Fruit fly (Drosophila melanogaster) whole organism, embryonic: Measurements from ENCODE around the gene CG42495.

Experiments
- Awh ChIP-seq: fragments of 200-800 bp; sonication (Bioruptor generic); IDR thresholded peaks from 2 replicates; pipeline ENCODE4, ENCODE4 v1.3.6; 2022; ENCODE audit warnings: missing biosample characterization, missing genetic modification characterization
- B-H2 ChIP-seq: fragments of 200-800 bp; sonication (Bioruptor generic); optimal IDR thresholded peaks from 2 replicates; lab custom pipeline; 2018; ENCODE audit warnings: missing biosample characterization, mild to moderate bottlenecking, missing genetic modification characterization
- Bteb2 ChIP-seq: fragments of 200-800 bp; sonication (Bioruptor generic); optimal IDR thresholded peaks from 2 replicates; lab custom pipeline; 2016; ENCODE audit warnings: missing biosample characterization, missing genetic modification characterization
- C15 ChIP-seq: fragments of 200-800 bp; sonication (Bioruptor generic); IDR thresholded peaks from 3 replicates; pipeline ENCODE4 v1.3.6; 2022; ENCODE audit warnings: missing biosample characterization, missing genetic modification characterization
- CG12769 ChIP-seq: fragments of 200-800 bp; sonication (Bioruptor generic); optimal IDR thresholded peaks from 2 replicates; lab custom pipeline; 2019; ENCODE audit warnings: missing biosample characterization, mild to moderate bottlenecking, missing genetic modification characterization, moderate library complexity
- CG13287 ChIP-seq: fragments of 200-800 bp; sonication (Bioruptor generic); IDR thresholded peaks from 2 replicates; pipeline ENCODE4 v1.3.6; 2022; ENCODE audit warnings: missing biosample characterization, missing genetic modification characterization; ENCODE audit not compliant: partially characterized antibody
- CG17385 ChIP-seq: fragments of 200-800 bp; sonication (Bioruptor generic); optimal IDR thresholded peaks from 3 replicates; lab custom pipeline; 2018; ENCODE audit warnings: missing biosample characterization, mild to moderate bottlenecking, missing genetic modification characterization
- CG18599 ChIP-seq: fragments of 200-800 bp; sonication (Bioruptor generic); optimal IDR thresholded peaks from 3 replicates; lab custom pipeline; 2017; ENCODE audit warnings: missing biosample characterization, missing genetic modification characterization, mild to moderate bottlenecking, moderate library complexity, missing genetic modification reagents
- CG2875 ChIP-seq: fragments of 200-800 bp; sonication (Bioruptor generic); optimal IDR thresholded peaks from 2 replicates; lab custom pipeline; 2017; ENCODE audit warnings: missing biosample characterization, mild to moderate bottlenecking, missing genetic modification characterization, missing genetic modification reagents
- CG3281 ChIP-seq: fragments of 200-800 bp; sonication (Bioruptor generic); optimal IDR thresholded peaks from 3 replicates; lab custom pipeline; 2017; ENCODE audit warnings: missing biosample characterization, mild to moderate bottlenecking, missing genetic modification characterization
- CG34224 ChIP-seq: fragments of 200-800 bp; sonication (Bioruptor generic); IDR thresholded peaks from 3 replicates; pipeline ENCODE4 v1.3.6; 2022; ENCODE audit warnings: missing biosample characterization, missing genetic modification characterization; ENCODE audit not compliant: partially characterized antibody
- CG4328 ChIP-seq: fragments of 200-800 bp; sonication (Bioruptor generic); optimal IDR thresholded peaks from 3 replicates; lab custom pipeline; 2017; ENCODE audit warnings: missing biosample characterization, missing genetic modification reagents, missing genetic modification characterization
- CG4730 ChIP-seq: fragments of 200-800 bp; sonication (Bioruptor generic); IDR thresholded peaks from 2 replicates; pipeline ENCODE4 v1.3.6; 2022; ENCODE audit warnings: missing biosample characterization, missing genetic modification characterization
- CG6791 ChIP-seq: fragments of 200-800 bp; sonication (Bioruptor generic); IDR thresholded peaks from 3 replicates; pipeline ENCODE4 v1.3.6; 2022; ENCODE audit warnings: missing biosample characterization, missing genetic modification characterization; ENCODE audit not compliant: partially characterized antibody
- CTCF ChIP-seq: fragments of 200-800 bp; sonication (Bioruptor generic); optimal IDR thresholded peaks from 2 replicates; lab custom pipeline; 2017; ENCODE audit warnings: missing biosample characterization, mild to moderate bottlenecking, missing genetic modification characterization, moderate library complexity
- CkIIα-i1 ChIP-seq: fragments of 200-800 bp; sonication (Bioruptor generic); IDR thresholded peaks from 2 replicates; pipeline ENCODE4 v1.3.6; 2022; ENCODE audit warnings: missing biosample characterization, missing genetic modification characterization
- D ChIP-seq, 2 experiments: fragments of 200-800 bp in 1 of 2; fragments of >200 bp in 1 of 2; sonication (Bioruptor generic) in 1 of 2; optimal IDR thresholded peaks; 2 replicates in 1 of 2; 3 replicates in 1 of 2; lab custom pipeline; 2017; ENCODE audit warnings: mild to moderate bottlenecking in 1 of 2, missing biosample characterization in 1 of 2, missing genetic modification characterization in 1 of 2, missing genetic modification reagents in 1 of 2
- Dad ChIP-seq: fragments of 200-800 bp; sonication (Bioruptor generic); optimal IDR thresholded peaks from 3 replicates; lab custom pipeline; 2016; ENCODE audit warnings: missing biosample characterization, missing genetic modification characterization
- Dp ChIP-seq: fragments of 200-800 bp; sonication (Bioruptor generic); optimal IDR thresholded peaks from 2 replicates; lab custom pipeline; 2018; ENCODE audit warnings: missing biosample characterization, mild to moderate bottlenecking, missing genetic modification characterization, moderate library complexity
- H15 ChIP-seq: fragments of 200-800 bp; sonication (Bioruptor generic); IDR thresholded peaks from 3 replicates; pipeline ENCODE4 v1.3.6; 2022; ENCODE audit warnings: missing biosample characterization, missing genetic modification characterization
- Hey ChIP-seq: fragments of 200-800 bp; sonication (Bioruptor generic); optimal IDR thresholded peaks from 3 replicates; lab custom pipeline; 2018; ENCODE audit warnings: missing biosample characterization, mild to moderate bottlenecking, missing genetic modification characterization
- Meics ChIP-seq: fragments of 200-800 bp; sonication (Bioruptor generic); optimal IDR thresholded peaks from 2 replicates; lab custom pipeline; 2017; ENCODE audit warnings: missing biosample characterization, mild to moderate bottlenecking, missing genetic modification characterization
- Oaz ChIP-seq: fragments of 200-800 bp; sonication (Bioruptor generic); IDR thresholded peaks from 2 replicates; pipeline ENCODE4 v1.3.6; 2022; ENCODE audit warnings: missing biosample characterization, missing genetic modification characterization
- Rfx ChIP-seq: fragments of 200-800 bp; sonication (Bioruptor generic); IDR thresholded peaks from 2 replicates; pipeline ENCODE4 v1.3.6; 2022; ENCODE audit warnings: missing biosample characterization, missing genetic modification characterization
- Side ChIP-seq: fragments of 200-800 bp; sonication (Bioruptor generic); optimal IDR thresholded peaks from 2 replicates; lab custom pipeline; 2016; ENCODE audit warnings: missing biosample characterization, missing genetic modification characterization
- Tbp ChIP-seq: fragments of >200 bp; optimal IDR thresholded peaks from 2 replicates; lab custom pipeline; 2018; ENCODE audit warnings: missing biosample characterization, missing genetic modification characterization
- Xrp1 ChIP-seq: fragments of 200-800 bp; sonication (Bioruptor generic); IDR thresholded peaks from 2 replicates; pipeline ENCODE4 v1.3.6; 2022; ENCODE audit warnings: missing biosample characterization, missing genetic modification characterization
- ab ChIP-seq: fragments of 200-800 bp; sonication (Bioruptor generic); optimal IDR thresholded peaks from 2 replicates; lab custom pipeline; 2016; ENCODE audit warnings: missing biosample characterization, missing genetic modification characterization
- abd-A ChIP-seq: fragments of 200-800 bp; sonication (Bioruptor generic); optimal IDR thresholded peaks from 3 replicates; lab custom pipeline; 2019; ENCODE audit warnings: missing biosample characterization, mild to moderate bottlenecking, missing genetic modification characterization, moderate library complexity
- br ChIP-seq: fragments of >200 bp; optimal IDR thresholded peaks from 2 replicates; lab custom pipeline; 2017
- bsh ChIP-seq, 2 experiments: fragments of 200-800 bp; sonication (Bioruptor generic); optimal IDR thresholded peaks; 2 replicates each; lab custom pipeline; 2017 to 2018; ENCODE audit warnings: mild to moderate bottlenecking in 2 of 2, missing biosample characterization in 2 of 2, missing genetic modification characterization in 2 of 2, moderate library complexity in 1 of 2
- chif ChIP-seq, 2 experiments: fragments of 200-800 bp; sonication (Bioruptor generic); optimal IDR thresholded peaks; 3 replicates each; lab custom pipeline; 2016; ENCODE audit warnings: missing biosample characterization in 2 of 2, missing genetic modification characterization in 2 of 2
- cwo ChIP-seq: fragments of 200-800 bp; sonication (Bioruptor generic); optimal IDR thresholded peaks from 3 replicates; lab custom pipeline; 2017; ENCODE audit warnings: missing biosample characterization, missing genetic modification characterization, mild to moderate bottlenecking, moderate library complexity, missing genetic modification reagents
- fd3F ChIP-seq: fragments of 200-800 bp; sonication (Bioruptor generic); optimal IDR thresholded peaks from 2 replicates; lab custom pipeline; 2018; ENCODE audit warnings: missing biosample characterization, mild to moderate bottlenecking, missing genetic modification characterization, moderate library complexity
- fu2 ChIP-seq: fragments of 200-800 bp; sonication (Bioruptor generic); optimal IDR thresholded peaks from 2 replicates; lab custom pipeline; 2016; ENCODE audit warnings: missing biosample characterization, missing genetic modification characterization
- gro ChIP-seq: fragments of 200-800 bp; sonication (Bioruptor generic); optimal IDR thresholded peaks from 2 replicates; lab custom pipeline; 2016; ENCODE audit warnings: missing biosample characterization, missing genetic modification characterization
- kah ChIP-seq: fragments of 200-800 bp; sonication (Bioruptor generic); optimal IDR thresholded peaks from 2 replicates; lab custom pipeline; 2018; ENCODE audit warnings: missing biosample characterization, mild to moderate bottlenecking, missing genetic modification characterization
- knrl ChIP-seq: fragments of 200-800 bp; sonication (Bioruptor generic); IDR thresholded peaks from 3 replicates; pipeline ENCODE4 v1.3.6; 2022; ENCODE audit warnings: missing biosample characterization, missing genetic modification characterization; ENCODE audit not compliant: partially characterized antibody
- mld ChIP-seq: fragments of 200-800 bp; sonication (Bioruptor generic); IDR thresholded peaks from 3 replicates; pipeline ENCODE4 v1.3.6; 2022; ENCODE audit warnings: missing biosample characterization, missing genetic modification characterization; ENCODE audit not compliant: partially characterized antibody
- nerfin-2 ChIP-seq: fragments of 200-800 bp; sonication (Bioruptor generic); IDR thresholded peaks from 2 replicates; pipeline ENCODE4 v1.3.6; 2022; ENCODE audit warnings: missing biosample characterization, missing genetic modification characterization; ENCODE audit not compliant: partially characterized antibody
- otp ChIP-seq: fragments of 200-800 bp; sonication (Bioruptor generic); IDR thresholded peaks from 3 replicates; pipeline ENCODE4, ENCODE4 v1.3.6; 2022; ENCODE audit warnings: missing biosample characterization, missing genetic modification characterization
- p53 ChIP-seq: fragments of 200-800 bp; sonication (Bioruptor generic); optimal IDR thresholded peaks from 2 replicates; lab custom pipeline; 2016; ENCODE audit warnings: missing biosample characterization, missing genetic modification characterization
- prd ChIP-seq, 3 experiments: fragments of >200 bp in 2 of 3; fragments of 200-800 bp in 1 of 3; sonication (Bioruptor generic) in 1 of 3; optimal IDR thresholded peaks in 2 of 3; IDR thresholded peaks in 1 of 3; 2 replicates in 2 of 3; 3 replicates in 1 of 3; pipeline versions ENCODE4 v1.3.6 to Lab custom; 2017 to 2022; ENCODE audit warnings: missing biosample characterization in 1 of 3, missing genetic modification characterization in 1 of 3
- pzg ChIP-seq: fragments of 200-800 bp; sonication (Bioruptor generic); optimal IDR thresholded peaks from 3 replicates; lab custom pipeline; 2018; ENCODE audit warnings: missing biosample characterization, mild to moderate bottlenecking, missing genetic modification characterization, moderate library complexity
- slp2 ChIP-seq: fragments of 200-800 bp; sonication (Bioruptor generic); optimal IDR thresholded peaks from 2 replicates; lab custom pipeline; 2016; ENCODE audit warnings: missing biosample characterization, missing genetic modification characterization
- sr ChIP-seq: fragments of 200-800 bp; sonication (Bioruptor generic); IDR thresholded peaks from 3 replicates; pipeline ENCODE4 v1.3.6; 2022; ENCODE audit warnings: missing biosample characterization, missing genetic modification characterization
- sug ChIP-seq: fragments of 200-800 bp; optimal IDR thresholded peaks from 2 replicates; lab custom pipeline; 2019; ENCODE audit warnings: missing biosample characterization, mild to moderate bottlenecking, missing genetic modification characterization, moderate library complexity
- tup ChIP-seq: fragments of 200-800 bp; sonication (Bioruptor generic); optimal IDR thresholded peaks from 2 replicates; lab custom pipeline; 2016; ENCODE audit warnings: missing biosample characterization, mild to moderate bottlenecking, missing genetic modification characterization, moderate library complexity
- wdn ChIP-seq: fragments of 200-800 bp; sonication (Bioruptor generic); IDR thresholded peaks from 2 replicates; pipeline ENCODE4 v1.3.6; 2022; ENCODE audit warnings: missing biosample characterization, missing genetic modification characterization
- zfh2 ChIP-seq: fragments of 200-800 bp; sonication (Bioruptor generic); optimal IDR thresholded peaks from 2 replicates; lab custom pipeline; 2016; ENCODE audit warnings: missing biosample characterization, missing genetic modification characterization

The CG42495 gene

DNA sequence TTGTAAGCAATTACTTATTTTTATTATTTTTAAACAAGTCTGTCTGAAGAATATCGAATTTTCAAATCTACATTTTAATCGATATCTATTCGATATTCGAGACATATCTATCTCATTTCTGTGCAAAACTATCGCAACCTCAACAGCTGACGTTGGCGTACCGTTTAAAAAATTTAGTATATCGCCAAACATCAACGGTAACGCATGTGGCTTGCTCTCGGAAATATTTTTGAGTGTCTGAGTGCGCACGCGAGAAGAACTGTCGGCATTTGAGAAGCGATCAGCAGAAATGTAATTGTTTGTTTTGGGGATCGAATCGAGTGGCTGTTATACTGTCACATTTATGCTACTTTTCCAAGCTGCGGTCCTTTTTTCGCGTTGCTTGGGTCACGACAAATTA lies 41.4 kb upstream of the CG42495 start, which contains the start of gene MYPT-75D (continued):
- no peak for TF ChIP-seq Tbp (GFP tag; lab: Kevin White, UChicago)
- TF ChIP-seq gro (GFP tag; lab: Kevin White, UChicago): peak; percentile 80
- peak; percentile 54; the same call in 1 of the 3 replicates for TF ChIP-seq mld (GFP tag; lab: Robert Waterston, UW)
- peak; percentile 52 for TF ChIP-seq CG17385 (GFP tag; lab: Kevin White, UChicago)
- peak in 1 of 2 experiments; percentile 15 for TF ChIP-seq bsh (GFP tag; optimal IDR thresholded peaks at IDR 0.05; lab: Kevin White, UChicago)
- peak; percentile 21 for TF ChIP-seq kah (GFP tag; lab: Kevin White, UChicago)
- no peak for TF ChIP-seq wdn (GFP tag; lab: Robert Waterston, UW)
- TF ChIP-seq Side (GFP tag; lab: Kevin White, UChicago): peak; percentile 42
- TF ChIP-seq CG3281: peak; percentile 8
- TF ChIP-seq CkIIα-i1 (GFP tag; lab: Robert Waterston, UW): no peak
- TF ChIP-seq CG2875 (GFP tag; lab: Kevin White, UChicago): no peak
- TF ChIP-seq Oaz (GFP tag; lab: Robert Waterston, UW): no peak
- peak; percentile 37 for TF ChIP-seq cwo (GFP tag; lab: Kevin White, UChicago)
- TF ChIP-seq sug: peak; percentile 41
- no peak for TF ChIP-seq chif (GFP tag; optimal IDR thresholded peaks at IDR 0.05; lab: Kevin White, UChicago)
- peak; percentile 73 for TF ChIP-seq CG12769 (tag; lab: Kevin White, UChicago)
- no peak for TF ChIP-seq H15 (GFP tag; lab: Robert Waterston, UW)
- no peak for TF ChIP-seq fu2 (GFP tag; lab: Kevin White, UChicago)
- TF ChIP-seq Bteb2 (GFP tag; lab: Kevin White, UChicago): no peak
- TF ChIP-seq prd (optimal IDR thresholded peaks at IDR 0.05; lab: Kevin White, UChicago): no peak
- TF ChIP-seq prd (GFP tag; IDR thresholded peaks at IDR 0.05; lab: Robert Waterston, UW): 0 out of 3 replicates have a peak, but pooled peaks have one; percentile 11
- no peak for TF ChIP-seq zfh2
- no peak for TF ChIP-seq p53 (GFP tag; lab: Kevin White, UChicago)
- TF ChIP-seq Xrp1: 0 out of 2 replicates have a peak, but pooled peaks have one; percentile 6
- peak; percentile 76 for TF ChIP-seq pzg (GFP tag; lab: Kevin White, UChicago)
- TF ChIP-seq Meics: peak; percentile 47
- TF ChIP-seq Awh (GFP tag; lab: Robert Waterston, UW): no peak; the same call in 1 of the 2 replicates
- TF ChIP-seq Rfx: peak; percentile 38; the same call in 1 of the 2 replicates
- TF ChIP-seq CG18599: no peak
- TF ChIP-seq CG6791 (GFP tag; lab: Robert Waterston, UW): peak; percentile 84
- TF ChIP-seq CG4730 (GFP tag; lab: Robert Waterston, UW): no peak
- TF ChIP-seq Dad (GFP tag; lab: Kevin White, UChicago): peak; percentile 45
- peak; percentile 95 for TF ChIP-seq CG13287 (GFP tag; lab: Robert Waterston, UW)
- TF ChIP-seq otp: peak; percentile 52; the same call in 2 of the 3 replicates
- TF ChIP-seq D (optimal IDR thresholded peaks at IDR 0.05; lab: Kevin White, UChicago): no peak
- TF ChIP-seq D (GFP tag; optimal IDR thresholded peaks at IDR 0.05; lab: Kevin White, UChicago): no peak
- TF ChIP-seq CTCF: no peak
- TF ChIP-seq fd3F (GFP tag; lab: Kevin White, UChicago): no peak
- no peak for TF ChIP-seq ab (GFP tag; lab: Kevin White, UChicago)
- TF ChIP-seq sr (GFP tag; lab: Robert Waterston, UW): peak; percentile 54; the same call in 1 of the 3 replicates
- TF ChIP-seq br (lab: Kevin White, UChicago): no peak
- peak; percentile 85 for TF ChIP-seq Dp (GFP tag; lab: Kevin White, UChicago)
- TF ChIP-seq abd-A (tag; lab: Kevin White, UChicago): peak; percentile 24
- TF ChIP-seq CG34224 (GFP tag; lab: Robert Waterston, UW): peak; percentile 98
- no peak for TF ChIP-seq tup (GFP tag; lab: Kevin White, UChicago)
- TF ChIP-seq CG4328 (GFP tag; lab: Kevin White, UChicago): no peak
- peak; percentile 67 for TF ChIP-seq B-H2 (GFP tag; lab: Kevin White, UChicago)
- TF ChIP-seq slp2: no peak
- TF ChIP-seq Hey (tag; lab: Kevin White, UChicago): no peak
- TF ChIP-seq knrl: peak; percentile 80
- no peak for TF ChIP-seq C15
- TF ChIP-seq nerfin-2 (GFP tag; lab: Robert Waterston, UW): peak; percentile 45
